Fruit fly (Drosophila melanogaster): ENCODE results near the gene Rh2.

Gene Rh2

DNA sequence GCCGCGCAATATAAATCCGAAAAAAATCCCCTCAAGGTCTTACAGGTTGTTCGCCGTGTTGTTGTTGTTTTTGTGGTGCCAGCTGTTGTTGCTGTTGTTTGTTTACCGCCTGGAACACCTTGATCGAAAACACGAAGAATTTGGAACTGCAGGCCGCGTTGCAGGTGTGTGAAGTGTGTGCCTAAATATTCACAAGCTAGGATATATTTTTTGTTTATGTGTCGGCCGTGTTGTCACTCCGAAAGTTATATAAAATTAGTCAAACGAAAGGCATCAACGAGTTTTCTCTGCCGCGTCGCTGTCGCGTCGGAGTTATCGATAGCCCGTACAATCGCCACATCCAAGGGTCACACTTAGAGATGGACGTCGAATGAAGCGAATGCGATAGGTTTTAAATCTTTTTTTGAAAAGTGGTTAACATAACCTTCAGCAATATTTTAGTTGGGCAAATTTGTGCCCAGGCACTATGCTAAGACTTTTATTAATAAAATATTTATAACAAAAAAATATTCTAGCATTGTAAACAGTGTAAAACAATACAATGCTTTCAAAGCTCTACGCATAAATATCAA is 29.2 kb downstream of the Rh2 start, which contains the start of gene Mpc1:
Mpc1 (minus strand) TSS at position 314 of the 572 bp plus-strand sequence.
- TF ChIP-seq vri (GFP tag; optimal IDR thresholded peaks at IDR 0.05) (peak; percentile 64), CG6854 (GFP tag; optimal IDR thresholded peaks at IDR 0.05) (no peak), Eip93F (GFP tag; optimal IDR thresholded peaks at IDR 0.05) (peak; percentile 20), Eip78C (GFP tag) (peak; percentile 26), CG6163 (GFP tag; IDR thresholded peaks at IDR 0.05) (peak; percentile 6; the same call in 1 of the 3 replicates), CG11902 (GFP tag; optimal IDR thresholded peaks at IDR 0.05) (no peak), svp (GFP tag) (peak; percentile 83), Ets21C (GFP tag; optimal IDR thresholded peaks at IDR 0.05) (no peak), Sox14 (GFP tag; optimal IDR thresholded peaks at IDR 0.05) (no peak), fkh (GFP tag; optimal IDR thresholded peaks at IDR 0.05) (peak; percentile 48), ss (GFP tag; optimal IDR thresholded peaks at IDR 0.05) (no peak)

DNA sequence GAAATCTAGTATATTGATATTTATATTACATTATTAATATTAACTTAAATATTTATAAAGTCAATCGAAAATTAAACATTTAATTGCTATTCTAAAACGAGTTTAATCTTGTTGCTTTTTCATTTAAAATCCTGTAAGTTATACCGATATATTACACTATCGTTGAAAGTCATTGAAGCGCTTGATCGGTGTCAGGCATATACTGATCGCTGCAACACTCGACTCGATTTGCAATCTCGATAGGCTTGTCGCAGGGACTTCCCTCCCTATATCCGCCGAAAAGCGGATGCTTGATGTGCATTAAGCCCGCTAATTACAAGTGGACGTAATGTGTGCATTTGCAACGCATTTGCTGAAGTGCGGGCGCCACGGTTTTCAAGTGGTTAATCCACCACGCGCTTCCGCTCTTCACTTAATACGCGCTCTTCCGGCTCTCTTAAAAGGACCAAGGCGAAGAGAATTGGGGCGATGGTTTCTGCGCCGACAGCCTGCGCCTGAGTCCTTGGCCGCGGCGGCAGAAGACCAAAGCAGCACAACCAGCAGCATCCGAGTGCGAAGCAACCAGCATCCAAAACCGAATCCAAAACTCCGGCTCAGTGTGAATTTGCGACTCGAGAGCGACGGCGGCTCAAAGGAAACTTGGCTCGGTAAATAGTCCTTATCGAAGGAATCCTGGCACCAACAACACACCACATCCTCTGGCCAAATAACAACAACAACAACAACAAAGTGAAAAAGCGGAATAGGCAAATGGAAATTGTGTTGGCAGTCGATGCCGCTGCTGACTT is 29.9 kb downstream of the Rh2 start, which contains the start of gene CG42613:
CG42613 (plus strand) TSS at position 279 of the 788 bp plus-strand sequence.
- peak; percentile 71 for TF ChIP-seq net (GFP tag; optimal IDR thresholded peaks at IDR 0.05)
- peak; percentile 40 for TF ChIP-seq Hr39 (GFP tag; optimal IDR thresholded peaks at IDR 0.05)
- TF ChIP-seq CG4318 (GFP tag; optimal IDR thresholded peaks at IDR 0.05): no peak
- TF ChIP-seq eg (GFP tag; IDR thresholded peaks at IDR 0.05): 0 out of 3 replicates have a peak, but pooled peaks have one; percentile 40
- TF ChIP-seq Blimp-1 (GFP tag; optimal IDR thresholded peaks at IDR 0.05): peak; percentile 42
- TF ChIP-seq dac (GFP tag; optimal IDR thresholded peaks at IDR 0.05): peak; percentile 25
- TF ChIP-seq ss (GFP tag; optimal IDR thresholded peaks at IDR 0.05): no peak
- TF ChIP-seq topi (GFP tag; optimal IDR thresholded peaks at IDR 0.05): peak; percentile 44
- peak; percentile 59 for TF ChIP-seq achi (GFP tag; optimal IDR thresholded peaks at IDR 0.05)
- TF ChIP-seq CG16779 (tag; optimal IDR thresholded peaks at IDR 0.05): peak; percentile 36
- peak; percentile 46 for TF ChIP-seq acj6 (GFP tag; optimal IDR thresholded peaks at IDR 0.05)
- peak; percentile 44 for TF ChIP-seq CG8319 (GFP tag; optimal IDR thresholded peaks at IDR 0.05)
- TF ChIP-seq CG9139 (GFP tag; optimal IDR thresholded peaks at IDR 0.05): no peak
- no peak for TF ChIP-seq Smox (GFP tag; optimal IDR thresholded peaks at IDR 0.05)
- TF ChIP-seq CG1621 (tag; optimal IDR thresholded peaks at IDR 0.05): peak; percentile 50
- TF ChIP-seq Met (GFP tag; optimal IDR thresholded peaks at IDR 0.05): peak; percentile 60
- TF ChIP-seq svp (GFP tag): no peak
- peak; percentile 65 for TF ChIP-seq pdm3 (GFP tag; optimal IDR thresholded peaks at IDR 0.05)
- no peak for TF ChIP-seq Sox14 (GFP tag; optimal IDR thresholded peaks at IDR 0.05)
- TF ChIP-seq CG15336 (GFP tag; IDR thresholded peaks at IDR 0.05): no peak
- TF ChIP-seq CG10631 (GFP tag; optimal IDR thresholded peaks at IDR 0.05): peak; percentile 28
- TF ChIP-seq Eip93F (GFP tag; optimal IDR thresholded peaks at IDR 0.05): no peak
- peak; percentile 77 for TF ChIP-seq CG6163 (GFP tag; IDR thresholded peaks at IDR 0.05)
- TF ChIP-seq Sox15 (GFP tag; optimal IDR thresholded peaks at IDR 0.05): no peak
- peak; percentile 40 for TF ChIP-seq CG31627 (GFP tag; optimal IDR thresholded peaks at IDR 0.05)
- no peak for TF ChIP-seq CG11902 (GFP tag; optimal IDR thresholded peaks at IDR 0.05)
- no peak for TF ChIP-seq Ets96B (tag; optimal IDR thresholded peaks at IDR 0.05)
- peak; percentile 42 for TF ChIP-seq CG6854 (GFP tag; optimal IDR thresholded peaks at IDR 0.05)
- no peak for TF ChIP-seq Ets21C (GFP tag; optimal IDR thresholded peaks at IDR 0.05)
- peak; percentile 42 for TF ChIP-seq CG34406 (GFP tag; optimal IDR thresholded peaks at IDR 0.05)
- peak; percentile 30 for TF ChIP-seq CG6808 (GFP tag; optimal IDR thresholded peaks at IDR 0.05)
- TF ChIP-seq CG3919 (GFP tag; optimal IDR thresholded peaks at IDR 0.05): peak; percentile 72
- TF ChIP-seq vri (GFP tag; optimal IDR thresholded peaks at IDR 0.05): peak; percentile 9
- no peak for TF ChIP-seq CG3032 (tag; optimal IDR thresholded peaks at IDR 0.05)
- peak; percentile 18 for TF ChIP-seq CG11762 (GFP tag; optimal IDR thresholded peaks at IDR 0.05; ENCODE audit: insufficient read depth)
- peak; percentile 42 for TF ChIP-seq Sox102F (GFP tag; optimal IDR thresholded peaks at IDR 0.05)
- peak; percentile 61 for TF ChIP-seq esn (GFP tag; optimal IDR thresholded peaks at IDR 0.05)
- peak; percentile 43 for TF ChIP-seq CG7368 (GFP tag; optimal IDR thresholded peaks at IDR 0.05)
- TF ChIP-seq CG6792 (GFP tag; optimal IDR thresholded peaks at IDR 0.05): peak; percentile 15
- no peak for TF ChIP-seq fd59A (GFP tag; optimal IDR thresholded peaks at IDR 0.05)
- TF ChIP-seq fd85E (GFP tag; optimal IDR thresholded peaks at IDR 0.05): peak; percentile 2
- TF ChIP-seq fkh (GFP tag; optimal IDR thresholded peaks at IDR 0.05): no peak
- TF ChIP-seq Hr4 (GFP tag; optimal IDR thresholded peaks at IDR 0.05): peak; percentile 13
- no peak for TF ChIP-seq CG8119 (GFP tag; IDR thresholded peaks at IDR 0.05)
- TF ChIP-seq CG6276 (GFP tag; optimal IDR thresholded peaks at IDR 0.05): peak; percentile 5
